Fruit fly (Drosophila melanogaster) whole organism, adult: Measurements from ENCODE around the gene CG17855.

Source experiments
- CG12768 ChIP-seq: fragments of 200-800 bp; sonication (Bioruptor generic); optimal IDR thresholded peaks from 2 replicates; lab custom pipeline; 2017; ENCODE audit warnings: missing biosample characterization, missing genetic modification characterization, mild to moderate bottlenecking, moderate library complexity, missing genetic modification reagents
- Crg-1 ChIP-seq: fragments of 200-800 bp; sonication (Bioruptor generic); optimal IDR thresholded peaks from 2 replicates; lab custom pipeline; 2016; ENCODE audit warnings: missing biosample characterization, missing genetic modification characterization
- Hr96 ChIP-seq: fragments of 200-800 bp; sonication (Bioruptor generic); optimal IDR thresholded peaks from 2 replicates; lab custom pipeline; 2016; ENCODE audit warnings: missing biosample characterization, missing genetic modification characterization
- Mnt ChIP-seq: fragments of 200-800 bp; sonication (Bioruptor generic); optimal IDR thresholded peaks from 2 replicates; lab custom pipeline; 2016; ENCODE audit warnings: missing biosample characterization, mild to moderate bottlenecking, missing genetic modification characterization
- kay ChIP-seq: fragments of 200-800 bp; sonication (Bioruptor generic); peaks from one replicate; lab custom pipeline; 2016; ENCODE audit warnings: missing biosample characterization, missing genetic modification characterization, borderline replicate concordance
- toe ChIP-seq: fragments of 200-800 bp; sonication (Bioruptor generic); optimal IDR thresholded peaks from 2 replicates; lab custom pipeline; 2016; ENCODE audit warnings: missing biosample characterization, missing genetic modification characterization

Gene CG17855

DNA sequence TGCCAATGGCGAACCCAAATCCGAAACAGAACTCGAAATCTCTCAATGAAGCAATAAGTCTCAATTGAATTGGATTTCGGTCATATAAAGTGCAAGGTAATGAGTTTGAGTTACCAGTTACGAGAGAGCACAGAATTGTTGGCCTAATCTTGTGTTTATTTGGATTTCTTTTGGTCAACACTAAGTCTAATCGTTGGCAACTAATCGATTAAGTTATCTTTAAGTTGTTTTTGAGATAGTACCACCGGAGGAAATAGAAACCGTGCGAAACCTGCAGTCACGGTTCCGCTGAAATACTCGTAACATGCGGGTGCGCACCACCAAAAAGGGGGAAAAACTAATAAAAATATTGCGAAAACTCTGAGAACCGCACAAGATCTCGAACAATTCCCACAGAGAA, 48.9 kb downstream of the CG17855 start, which contains the start of gene CG3841:
CG3841 (plus strand) TSS at position 301 of the 400 bp plus-strand sequence.
- TF ChIP-seq CG12768 (GFP tag; lab: Kevin White, UChicago) (no peak), Hr96 (GFP tag; lab: Kevin White, UChicago) (no peak), Mnt (GFP tag; lab: Kevin White, UChicago) (no peak), toe (no peak), Crg-1 (GFP tag; lab: Kevin White, UChicago) (no peak)

DNA sequence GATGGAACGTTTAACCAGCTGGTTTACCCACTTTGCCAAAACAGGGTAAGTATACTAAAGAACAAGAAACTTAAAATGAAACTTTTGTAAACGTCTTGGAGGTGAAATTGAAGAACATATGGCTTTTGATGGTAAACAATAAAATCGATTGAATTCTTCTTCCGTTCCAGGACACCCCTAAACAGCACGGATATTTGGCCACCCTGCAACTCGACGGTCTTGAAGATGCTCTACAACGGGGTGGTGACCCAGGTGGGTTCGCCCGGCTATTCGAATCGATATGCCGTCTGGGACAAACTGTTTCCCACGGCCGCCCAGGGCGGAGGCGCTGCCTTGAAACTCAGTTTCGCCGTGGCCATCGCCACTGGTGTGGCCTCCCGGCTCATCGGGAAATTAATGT, 50.8 kb downstream of the CG17855 start:
- no peak for TF ChIP-seq kay (GFP tag; lab: Kevin White, UChicago)
